Fruit fly (Drosophila melanogaster) whole organism, embryonic: ENCODE measurements around the gene CG31910.

Experiments
- ATbp ChIP-seq: fragments of 200-800 bp; sonication (Bioruptor generic); optimal IDR thresholded peaks from 2 replicates; lab custom pipeline; 2017; ENCODE audit warnings: missing biosample characterization, mild to moderate bottlenecking, missing genetic modification characterization, missing genetic modification reagents
- Atf3 ChIP-seq: fragments of 200-800 bp; sonication (Bioruptor generic); optimal IDR thresholded peaks from 3 replicates; lab custom pipeline; 2016; ENCODE audit warnings: missing biosample characterization, missing genetic modification characterization
- Awh ChIP-seq: fragments of 200-800 bp; sonication (Bioruptor generic); IDR thresholded peaks from 2 replicates; pipeline ENCODE4, ENCODE4 v1.3.6; 2022; ENCODE audit warnings: missing biosample characterization, missing genetic modification characterization
- BEAF-32 ChIP-seq: fragments of 200-800 bp; sonication (Bioruptor generic); optimal IDR thresholded peaks from 3 replicates; lab custom pipeline; 2017; ENCODE audit warnings: missing biosample characterization, missing genetic modification characterization, mild to moderate bottlenecking, moderate library complexity, missing genetic modification reagents
- Blimp-1 ChIP-seq: fragments of 200-800 bp; sonication (Bioruptor generic); optimal IDR thresholded peaks from 3 replicates; lab custom pipeline; 2018; ENCODE audit warnings: missing biosample characterization, missing genetic modification characterization, mild to moderate bottlenecking, moderate library complexity, missing genetic modification reagents
- CG10321 ChIP-seq: fragments of 200-800 bp; sonication (Bioruptor generic); IDR thresholded peaks from 2 replicates; pipeline ENCODE4 v1.3.6; 2022; ENCODE audit warnings: missing biosample characterization, missing genetic modification characterization
- CG10366 ChIP-seq: fragments of 200-800 bp; sonication (Bioruptor generic); IDR thresholded peaks from 2 replicates; pipeline ENCODE4 v1.3.6; 2022; ENCODE audit warnings: missing biosample characterization, missing genetic modification characterization
- CG11085 ChIP-seq: fragments of 200-800 bp; sonication (Bioruptor generic); IDR thresholded peaks from 2 replicates; pipeline ENCODE4 v1.3.6; 2022; ENCODE audit warnings: missing biosample characterization, missing genetic modification characterization
- CG11723 ChIP-seq: fragments of 200-800 bp; sonication (Bioruptor generic); optimal IDR thresholded peaks from 2 replicates; lab custom pipeline; 2017; ENCODE audit warnings: missing biosample characterization, mild to moderate bottlenecking, missing genetic modification characterization
- CG13424 ChIP-seq: fragments of 200-800 bp; sonication (Bioruptor generic); optimal IDR thresholded peaks from 2 replicates; lab custom pipeline; 2019; ENCODE audit warnings: missing biosample characterization, mild to moderate bottlenecking, missing genetic modification characterization, moderate library complexity
- CG14667 ChIP-seq: fragments of 200-800 bp; sonication (Bioruptor generic); IDR thresholded peaks from 2 replicates; pipeline ENCODE4 v1.3.6; 2022; ENCODE audit warnings: missing biosample characterization, missing genetic modification characterization
- CG14965 ChIP-seq: fragments of 200-800 bp; sonication (Bioruptor generic); optimal IDR thresholded peaks from 2 replicates; lab custom pipeline; 2016; ENCODE audit warnings: missing biosample characterization, missing genetic modification characterization, borderline replicate concordance
- CG15514 ChIP-seq: fragments of 200-800 bp; sonication (Bioruptor generic); optimal IDR thresholded peaks from 3 replicates; lab custom pipeline; 2017; ENCODE audit warnings: missing biosample characterization, missing genetic modification characterization, mild to moderate bottlenecking, moderate library complexity, missing genetic modification reagents
- CG16813 ChIP-seq: fragments of 200-800 bp; sonication (Bioruptor generic); IDR thresholded peaks from 3 replicates; pipeline ENCODE4 v1.3.6; 2022; ENCODE audit warnings: missing biosample characterization, missing genetic modification characterization; ENCODE audit not compliant: partially characterized antibody
- CG17186 ChIP-seq: fragments of 200-800 bp; sonication (Bioruptor generic); optimal IDR thresholded peaks from 3 replicates; lab custom pipeline; 2017; ENCODE audit warnings: missing biosample characterization, missing genetic modification reagents, missing genetic modification characterization
- CG17328 ChIP-seq: fragments of 200-800 bp; sonication (Bioruptor generic); IDR thresholded peaks from 2 replicates; pipeline ENCODE4 v1.3.6; 2022; ENCODE audit warnings: missing biosample characterization, missing genetic modification characterization
- CG18599 ChIP-seq: fragments of 200-800 bp; sonication (Bioruptor generic); optimal IDR thresholded peaks from 3 replicates; lab custom pipeline; 2017; ENCODE audit warnings: missing biosample characterization, missing genetic modification characterization, mild to moderate bottlenecking, moderate library complexity, missing genetic modification reagents
- CG30431 ChIP-seq: fragments of 200-800 bp; sonication (Bioruptor generic); optimal IDR thresholded peaks from 2 replicates; lab custom pipeline; 2017; ENCODE audit warnings: missing biosample characterization, missing genetic modification characterization
- CG31365 ChIP-seq: fragments of 200-800 bp; sonication (Bioruptor generic); optimal IDR thresholded peaks from 2 replicates; lab custom pipeline; 2018; ENCODE audit warnings: missing biosample characterization, mild to moderate bottlenecking, missing genetic modification characterization
- CG3281 ChIP-seq: fragments of 200-800 bp; sonication (Bioruptor generic); optimal IDR thresholded peaks from 3 replicates; lab custom pipeline; 2017; ENCODE audit warnings: missing biosample characterization, mild to moderate bottlenecking, missing genetic modification characterization
- CG9727 ChIP-seq: fragments of 200-800 bp; sonication (Bioruptor generic); optimal IDR thresholded peaks from 3 replicates; lab custom pipeline; 2017; ENCODE audit warnings: missing biosample characterization, mild to moderate bottlenecking, missing genetic modification characterization
- Doc3 ChIP-seq: fragments of 200-800 bp; sonication (Bioruptor generic); IDR thresholded peaks from 3 replicates; pipeline ENCODE4 v1.3.6; 2022; ENCODE audit warnings: missing biosample characterization, missing genetic modification characterization; ENCODE audit not compliant: partially characterized antibody
- HmgD ChIP-seq: fragments of 200-800 bp; sonication (Bioruptor generic); optimal IDR thresholded peaks from 3 replicates; lab custom pipeline; 2016; ENCODE audit warnings: missing biosample characterization, missing genetic modification characterization
- Hr51 ChIP-seq, 2 experiments: fragments of 200-800 bp; sonication (Bioruptor generic); optimal IDR thresholded peaks; 2 replicates in 1 of 2; 3 replicates in 1 of 2; lab custom pipeline; 2016 to 2018; ENCODE audit warnings: missing biosample characterization in 2 of 2, missing genetic modification characterization in 2 of 2, mild to moderate bottlenecking in 1 of 2, moderate library complexity in 1 of 2
- Oaz ChIP-seq: fragments of 200-800 bp; sonication (Bioruptor generic); IDR thresholded peaks from 2 replicates; pipeline ENCODE4 v1.3.6; 2022; ENCODE audit warnings: missing biosample characterization, missing genetic modification characterization
- Optix ChIP-seq: fragments of 200-800 bp; sonication (Bioruptor generic); IDR thresholded peaks from 3 replicates; pipeline ENCODE4 v1.3.6; 2022; ENCODE audit warnings: missing biosample characterization, missing genetic modification characterization
- Side ChIP-seq: fragments of 200-800 bp; sonication (Bioruptor generic); optimal IDR thresholded peaks from 2 replicates; lab custom pipeline; 2016; ENCODE audit warnings: missing biosample characterization, missing genetic modification characterization
- al ChIP-seq: fragments of 200-800 bp; sonication (Bioruptor generic); IDR thresholded peaks from 2 replicates; pipeline ENCODE4 v1.3.6; 2022; ENCODE audit warnings: missing biosample characterization, missing genetic modification characterization
- aop ChIP-seq: fragments of 200-800 bp; sonication (Bioruptor generic); IDR thresholded peaks from 2 replicates; pipeline ENCODE4 v1.3.6; 2022; ENCODE audit warnings: missing biosample characterization, missing genetic modification characterization
- ase ChIP-seq: fragments of 200-800 bp; sonication (Bioruptor generic); IDR thresholded peaks from 3 replicates; pipeline ENCODE4 v1.3.6; 2022; ENCODE audit warnings: missing biosample characterization, missing genetic modification characterization
- caup ChIP-seq: fragments of 200-800 bp; sonication (Bioruptor generic); optimal IDR thresholded peaks from 3 replicates; lab custom pipeline; 2017; ENCODE audit warnings: missing biosample characterization, mild to moderate bottlenecking, missing genetic modification characterization, moderate library complexity; ENCODE audit not compliant: severe bottlenecking
- danr ChIP-seq: fragments of 200-800 bp; sonication (Bioruptor generic); IDR thresholded peaks from 2 replicates; pipeline ENCODE4 v1.3.6; 2022; ENCODE audit warnings: missing biosample characterization, missing genetic modification characterization
- fd102C ChIP-seq: fragments of 200-800 bp; sonication (Bioruptor generic); optimal IDR thresholded peaks from 2 replicates; lab custom pipeline; 2018; ENCODE audit warnings: missing biosample characterization, mild to moderate bottlenecking, missing genetic modification characterization, moderate library complexity
- gsb ChIP-seq: fragments of 200-800 bp; sonication (Bioruptor generic); IDR thresholded peaks from 2 replicates; pipeline ENCODE4 v1.3.6; 2022; ENCODE audit warnings: missing biosample characterization, missing genetic modification characterization
- hkb ChIP-seq, 2 experiments: fragments of 200-800 bp in 1 of 2; fragments of >200 bp in 1 of 2; sonication (Bioruptor generic) in 1 of 2; IDR thresholded peaks in 1 of 2; optimal IDR thresholded peaks in 1 of 2; 2 replicates each; pipeline versions ENCODE4 v1.3.6 to Lab custom; 2017 to 2022; ENCODE audit warnings: missing biosample characterization in 1 of 2, missing genetic modification characterization in 1 of 2
- knrl ChIP-seq: fragments of 200-800 bp; sonication (Bioruptor generic); IDR thresholded peaks from 3 replicates; pipeline ENCODE4 v1.3.6; 2022; ENCODE audit warnings: missing biosample characterization, missing genetic modification characterization; ENCODE audit not compliant: partially characterized antibody
- lmd ChIP-seq: fragments of 200-800 bp; sonication (Bioruptor generic); IDR thresholded peaks from 2 replicates; pipeline ENCODE4 v1.3.6; 2022; ENCODE audit warnings: missing biosample characterization, missing genetic modification characterization
- nau ChIP-seq: fragments of 200-800 bp; sonication (Bioruptor generic); optimal IDR thresholded peaks from 3 replicates; lab custom pipeline; 2017; ENCODE audit warnings: missing biosample characterization, mild to moderate bottlenecking, missing genetic modification characterization, missing genetic modification reagents
- nerfin-2 ChIP-seq: fragments of 200-800 bp; sonication (Bioruptor generic); IDR thresholded peaks from 2 replicates; pipeline ENCODE4 v1.3.6; 2022; ENCODE audit warnings: missing biosample characterization, missing genetic modification characterization; ENCODE audit not compliant: partially characterized antibody
- row ChIP-seq: fragments of 200-800 bp; sonication (Bioruptor generic); IDR thresholded peaks from 3 replicates; pipeline ENCODE4 v1.3.6; 2022; ENCODE audit warnings: missing biosample characterization, missing genetic modification characterization
- sc ChIP-seq, 3 experiments: fragments of >200 bp in 2 of 3; fragments of 200-800 bp in 1 of 3; sonication (Bioruptor generic) in 1 of 3; optimal IDR thresholded peaks; 2 replicates in 2 of 3; 3 replicates in 1 of 3; lab custom pipeline; 2017; ENCODE audit warnings: mild to moderate bottlenecking in 1 of 3, missing biosample characterization in 1 of 3, missing genetic modification characterization in 1 of 3, missing genetic modification reagents in 1 of 3
- schlank ChIP-seq: fragments of 200-800 bp; sonication (Bioruptor generic); optimal IDR thresholded peaks from 2 replicates; lab custom pipeline; 2018; ENCODE audit warnings: missing biosample characterization, mild to moderate bottlenecking, missing genetic modification characterization
- slp2 ChIP-seq: fragments of 200-800 bp; sonication (Bioruptor generic); optimal IDR thresholded peaks from 2 replicates; lab custom pipeline; 2016; ENCODE audit warnings: missing biosample characterization, missing genetic modification characterization
- so ChIP-seq: fragments of 200-800 bp; sonication (Bioruptor generic); IDR thresholded peaks from 3 replicates; pipeline ENCODE4 v1.3.6; 2022; ENCODE audit warnings: missing biosample characterization, missing genetic modification characterization
- stwl ChIP-seq: fragments of 200-800 bp; sonication (Bioruptor generic); optimal IDR thresholded peaks from 3 replicates; lab custom pipeline; 2018; ENCODE audit warnings: missing biosample characterization, mild to moderate bottlenecking, missing genetic modification characterization, moderate library complexity
- tio ChIP-seq: fragments of 200-800 bp; sonication (Bioruptor generic); optimal IDR thresholded peaks from 2 replicates; lab custom pipeline; 2017; ENCODE audit warnings: missing biosample characterization, missing genetic modification characterization, inconsistent platforms
- vnd ChIP-seq: fragments of 200-800 bp; sonication (Bioruptor generic); IDR thresholded peaks from 3 replicates; pipeline ENCODE4 v1.3.6; 2022; ENCODE audit warnings: missing biosample characterization, missing genetic modification characterization; ENCODE audit not compliant: partially characterized antibody
- zen ChIP-seq: fragments of 200-800 bp; sonication (Bioruptor generic); optimal IDR thresholded peaks from 3 replicates; lab custom pipeline; 2018; ENCODE audit warnings: missing biosample characterization, mild to moderate bottlenecking, missing genetic modification characterization, moderate library complexity
- zfh1 ChIP-seq: fragments of 200-800 bp; sonication (Bioruptor generic); IDR thresholded peaks from 3 replicates; pipeline ENCODE4 v1.3.6; 2022; ENCODE audit warnings: missing biosample characterization, missing genetic modification characterization

Gene CG31910

dm6 chr2L:6700742-6701141 is 44.7 kb downstream of the CG31910 start (continued):
- TF ChIP-seq Oaz (GFP tag; lab: Robert Waterston, UW) (no peak), CG11085 (GFP tag; lab: Robert Waterston, UW) (no peak), CG16813 (GFP tag; lab: Robert Waterston, UW) (no peak), danr (GFP tag; lab: Robert Waterston, UW) (no peak), fd102C (GFP tag; lab: Kevin White, UChicago) (peak; percentile 99), HmgD (GFP tag; lab: Kevin White, UChicago) (no peak), slp2 (GFP tag; lab: Kevin White, UChicago) (no peak), Atf3 (GFP tag; lab: Kevin White, UChicago) (peak; percentile 34), aop (GFP tag; lab: Robert Waterston, UW) (no peak), so (GFP tag; lab: Robert Waterston, UW) (no peak; the same call in 2 of the 3 replicates), zfh1 (GFP tag; lab: Robert Waterston, UW) (peak; percentile 60; the same call in 2 of the 3 replicates), tio (GFP tag; lab: Kevin White, UChicago) (peak; percentile 3), schlank (tag; lab: Kevin White, UChicago) (no peak), al (GFP tag; lab: Robert Waterston, UW) (no peak), CG15514 (GFP tag; lab: Kevin White, UChicago) (no peak), sc (optimal IDR thresholded peaks at IDR 0.05; lab: Kevin White, UChicago) (no peak), sc (GFP tag; optimal IDR thresholded peaks at IDR 0.05; lab: Kevin White, UChicago) (peak; percentile 67), vnd (GFP tag; lab: Robert Waterston, UW) (no peak), ase (GFP tag; lab: Robert Waterston, UW) (no peak), nerfin-2 (GFP tag; lab: Robert Waterston, UW) (no peak), Optix (GFP tag; lab: Robert Waterston, UW) (no peak), nau (GFP tag; lab: Kevin White, UChicago) (no peak), gsb (no peak), CG14965 (GFP tag; lab: Kevin White, UChicago) (peak; percentile 38), hkb (optimal IDR thresholded peaks at IDR 0.05; lab: Kevin White, UChicago) (no peak), hkb (GFP tag; IDR thresholded peaks at IDR 0.05; lab: Robert Waterston, UW) (0 out of 2 replicates have a peak, but pooled peaks have one; percentile 22), CG18599 (GFP tag; lab: Kevin White, UChicago) (no peak), Awh (no peak), CG3281 (GFP tag; lab: Kevin White, UChicago) (no peak), Blimp-1 (no peak), ATbp (GFP tag; lab: Kevin White, UChicago) (peak; percentile 48), CG13424 (no peak), CG10321 (GFP tag; lab: Robert Waterston, UW) (no peak), CG10366 (GFP tag; lab: Robert Waterston, UW) (no peak), knrl (no peak), CG9727 (GFP tag; lab: Kevin White, UChicago) (peak; percentile 85), lmd (no peak), CG30431 (GFP tag; lab: Kevin White, UChicago) (peak; percentile 2), Hr51 (GFP tag; optimal IDR thresholded peaks at IDR 0.05; lab: Kevin White, UChicago) (peak in 1 of 2 experiments; percentile 15), row (no peak), CG17328 (GFP tag; lab: Robert Waterston, UW) (0 out of 2 replicates have a peak, but pooled peaks have one; percentile 27), CG11723 (GFP tag; lab: Kevin White, UChicago) (no peak), Side (peak; percentile 40), CG14667 (GFP tag; lab: Robert Waterston, UW) (no peak), BEAF-32 (GFP tag; lab: Kevin White, UChicago) (no peak), caup (GFP tag; lab: Kevin White, UChicago) (no peak), CG17186 (GFP tag; lab: Kevin White, UChicago) (no peak), CG31365 (no peak), zen (tag; lab: Kevin White, UChicago) (peak; percentile 92), stwl (tag; lab: Kevin White, UChicago) (peak; percentile 31), Doc3 (GFP tag; lab: Robert Waterston, UW) (no peak)
